Fruit fly (Drosophila melanogaster) whole organism, embryonic: Measurements from ENCODE around the gene atl.
A peak's percentile ranks its signal among the peaks of the same experiment; 100 is the strongest.

ENCODE experiments used
- Abd-B ChIP-seq: fragments of 200-800 bp; sonication (Bioruptor generic); optimal IDR thresholded peaks from 2 replicates; lab custom pipeline; 2018; ENCODE audit warnings: missing biosample characterization, mild to moderate bottlenecking, missing genetic modification characterization, moderate library complexity
- Ada2b ChIP-seq: fragments of 200-800 bp; sonication (Bioruptor generic); IDR thresholded peaks from 2 replicates; pipeline ENCODE4 v1.3.6; 2022; ENCODE audit warnings: missing biosample characterization, missing genetic modification characterization
- BEAF-32 ChIP-seq: fragments of 200-800 bp; sonication (Bioruptor generic); optimal IDR thresholded peaks from 3 replicates; lab custom pipeline; 2017; ENCODE audit warnings: missing biosample characterization, missing genetic modification characterization, mild to moderate bottlenecking, moderate library complexity, missing genetic modification reagents
- CG10431 ChIP-seq: fragments of 200-800 bp; sonication (Bioruptor generic); optimal IDR thresholded peaks from 3 replicates; lab custom pipeline; 2018; ENCODE audit warnings: missing biosample characterization, mild to moderate bottlenecking, missing genetic modification characterization
- CG11560 ChIP-seq: fragments of 200-800 bp; sonication (Bioruptor generic); IDR thresholded peaks from 3 replicates; pipeline ENCODE4 v1.3.6; 2022; ENCODE audit warnings: missing biosample characterization, missing genetic modification characterization
- CG14710 ChIP-seq: fragments of 200-800 bp; sonication (Bioruptor generic); optimal IDR thresholded peaks from 3 replicates; lab custom pipeline; 2019; ENCODE audit warnings: missing biosample characterization, mild to moderate bottlenecking, missing genetic modification characterization, moderate library complexity
- CG15269 ChIP-seq: fragments of 200-800 bp; sonication (Bioruptor generic); optimal IDR thresholded peaks from 2 replicates; lab custom pipeline; 2018; ENCODE audit warnings: missing biosample characterization, mild to moderate bottlenecking, missing genetic modification characterization, moderate library complexity
- CG17186 ChIP-seq: fragments of 200-800 bp; sonication (Bioruptor generic); optimal IDR thresholded peaks from 3 replicates; lab custom pipeline; 2017; ENCODE audit warnings: missing biosample characterization, missing genetic modification reagents, missing genetic modification characterization
- CG17328 ChIP-seq: fragments of 200-800 bp; sonication (Bioruptor generic); IDR thresholded peaks from 2 replicates; pipeline ENCODE4 v1.3.6; 2022; ENCODE audit warnings: missing biosample characterization, missing genetic modification characterization
- CG3281 ChIP-seq: fragments of 200-800 bp; sonication (Bioruptor generic); optimal IDR thresholded peaks from 3 replicates; lab custom pipeline; 2017; ENCODE audit warnings: missing biosample characterization, mild to moderate bottlenecking, missing genetic modification characterization
- CG34376 ChIP-seq: fragments of 200-800 bp; sonication (Bioruptor generic); optimal IDR thresholded peaks from 2 replicates; lab custom pipeline; 2018; ENCODE audit warnings: missing biosample characterization, mild to moderate bottlenecking, missing genetic modification characterization
- CG4424 ChIP-seq: fragments of 200-800 bp; sonication (Bioruptor generic); optimal IDR thresholded peaks from 3 replicates; lab custom pipeline; 2016; ENCODE audit warnings: missing biosample characterization, missing genetic modification characterization
- CG4707 ChIP-seq: fragments of 200-800 bp; sonication (Bioruptor generic); optimal IDR thresholded peaks from 2 replicates; lab custom pipeline; 2018; ENCODE audit warnings: missing biosample characterization, mild to moderate bottlenecking, missing genetic modification characterization, moderate library complexity
- CG5180 ChIP-seq: fragments of 200-800 bp; sonication (Bioruptor generic); optimal IDR thresholded peaks from 3 replicates; lab custom pipeline; 2017; ENCODE audit warnings: missing biosample characterization, missing genetic modification characterization, mild to moderate bottlenecking, moderate library complexity, missing genetic modification reagents
- CG6272 ChIP-seq: fragments of 200-800 bp; sonication (Bioruptor generic); IDR thresholded peaks from 2 replicates; pipeline ENCODE4 v1.3.6; 2022; ENCODE audit warnings: missing biosample characterization, missing genetic modification characterization
- CG6765 ChIP-seq: fragments of 200-800 bp; sonication (Bioruptor generic); optimal IDR thresholded peaks from 3 replicates; lab custom pipeline; 2017; ENCODE audit warnings: missing biosample characterization, mild to moderate bottlenecking, missing genetic modification characterization
- CG7839 ChIP-seq: fragments of 200-800 bp; sonication (Bioruptor generic); optimal IDR thresholded peaks from 3 replicates; lab custom pipeline; 2018; ENCODE audit warnings: missing biosample characterization, mild to moderate bottlenecking, missing genetic modification characterization, moderate library complexity
- CG7963 ChIP-seq: fragments of 200-800 bp; sonication (Bioruptor generic); IDR thresholded peaks from 3 replicates; pipeline ENCODE4 v1.3.6; 2022; ENCODE audit warnings: missing biosample characterization, missing genetic modification characterization; ENCODE audit not compliant: partially characterized antibody
- CG7987 ChIP-seq: fragments of 200-800 bp; sonication (Bioruptor generic); optimal IDR thresholded peaks from 2 replicates; lab custom pipeline; 2018; ENCODE audit warnings: missing biosample characterization, mild to moderate bottlenecking, missing genetic modification characterization, moderate library complexity
- CG8478 ChIP-seq: fragments of >200 bp; optimal IDR thresholded peaks from 2 replicates; lab custom pipeline; 2018
- CoRest ChIP-seq: fragments of 200-800 bp; sonication (Bioruptor generic); optimal IDR thresholded peaks from 3 replicates; lab custom pipeline; 2018; ENCODE audit warnings: missing biosample characterization, mild to moderate bottlenecking, missing genetic modification characterization, moderate library complexity
- CrebB ChIP-seq: fragments of 200-800 bp; sonication (Bioruptor generic); optimal IDR thresholded peaks from 3 replicates; lab custom pipeline; 2018; ENCODE audit warnings: missing biosample characterization, mild to moderate bottlenecking, missing genetic modification characterization
- Dip3 ChIP-seq: fragments of 200-800 bp; sonication (Bioruptor generic); optimal IDR thresholded peaks from 3 replicates; lab custom pipeline; 2016; ENCODE audit warnings: missing biosample characterization, missing genetic modification characterization
- Ets65A ChIP-seq: fragments of 200-800 bp; sonication (Bioruptor generic); peaks from one replicate; lab custom pipeline; 2016; ENCODE audit warnings: missing biosample characterization, missing genetic modification characterization
- H2.0 ChIP-seq: fragments of 200-800 bp; sonication (Bioruptor generic); IDR thresholded peaks from 2 replicates; pipeline ENCODE4 v1.3.6; 2022; ENCODE audit warnings: missing biosample characterization, missing genetic modification characterization
- HHEX ChIP-seq: fragments of 200-800 bp; sonication (Bioruptor generic); optimal IDR thresholded peaks from 3 replicates; lab custom pipeline; 2017; ENCODE audit warnings: missing biosample characterization, mild to moderate bottlenecking, missing genetic modification characterization, missing genetic modification reagents
- Hey ChIP-seq: fragments of 200-800 bp; sonication (Bioruptor generic); optimal IDR thresholded peaks from 3 replicates; lab custom pipeline; 2018; ENCODE audit warnings: missing biosample characterization, mild to moderate bottlenecking, missing genetic modification characterization
- Hr78 ChIP-seq, 2 experiments: fragments of 200-800 bp in 1 of 2; fragments of >200 bp in 1 of 2; sonication (Bioruptor generic) in 1 of 2; optimal IDR thresholded peaks; 2 replicates each; lab custom pipeline; 2017 to 2019; ENCODE audit warnings: missing biosample characterization in 2 of 2, missing genetic modification characterization in 2 of 2, mild to moderate bottlenecking in 1 of 2, moderate library complexity in 1 of 2
- MESR4 ChIP-seq: fragments of 200-800 bp; sonication (Bioruptor generic); optimal IDR thresholded peaks from 2 replicates; lab custom pipeline; 2018; ENCODE audit warnings: missing biosample characterization, mild to moderate bottlenecking, missing genetic modification characterization, moderate library complexity
- Max ChIP-seq: fragments of 200-800 bp; sonication (Bioruptor generic); optimal IDR thresholded peaks from 2 replicates; lab custom pipeline; 2016; ENCODE audit warnings: missing biosample characterization, mild to moderate bottlenecking, missing genetic modification characterization
- NC2α ChIP-seq: fragments of 200-800 bp; sonication (Bioruptor generic); optimal IDR thresholded peaks from 2 replicates; lab custom pipeline; 2016; ENCODE audit warnings: missing biosample characterization, missing genetic modification characterization
- NK7.1 ChIP-seq: fragments of 200-800 bp; sonication (Bioruptor generic); optimal IDR thresholded peaks from 3 replicates; lab custom pipeline; 2016; ENCODE audit warnings: missing biosample characterization, missing genetic modification characterization
- Nf-YC ChIP-seq: fragments of 200-800 bp; optimal IDR thresholded peaks from 3 replicates; lab custom pipeline; 2019; ENCODE audit warnings: missing biosample characterization, mild to moderate bottlenecking, missing genetic modification characterization, moderate library complexity
- Rx ChIP-seq: fragments of 200-800 bp; sonication (Bioruptor generic); IDR thresholded peaks from 2 replicates; pipeline ENCODE4 v1.3.6; 2022; ENCODE audit warnings: missing biosample characterization, missing genetic modification characterization
- YL-1 ChIP-seq: fragments of 200-800 bp; sonication (Bioruptor generic); optimal IDR thresholded peaks from 3 replicates; lab custom pipeline; 2017; ENCODE audit warnings: missing biosample characterization, mild to moderate bottlenecking, missing genetic modification characterization
- ac ChIP-seq: fragments of 200-800 bp; sonication (Bioruptor generic); optimal IDR thresholded peaks from 3 replicates; lab custom pipeline; 2017; ENCODE audit warnings: missing biosample characterization, mild to moderate bottlenecking, missing genetic modification characterization
- crol ChIP-seq: fragments of 200-800 bp; sonication (Bioruptor generic); IDR thresholded peaks from 2 replicates; pipeline ENCODE4 v1.3.6; 2022; ENCODE audit warnings: missing biosample characterization, missing genetic modification characterization
- da ChIP-seq: fragments of 200-800 bp; sonication (Bioruptor generic); optimal IDR thresholded peaks from 2 replicates; lab custom pipeline; 2016; ENCODE audit warnings: missing biosample characterization, missing genetic modification characterization
- dpn ChIP-seq, 2 experiments: fragments of 200-800 bp; sonication (Bioruptor generic); optimal IDR thresholded peaks; 3 replicates each; lab custom pipeline; 2016; ENCODE audit warnings: missing biosample characterization in 2 of 2, missing genetic modification characterization in 2 of 2
- exex ChIP-seq: fragments of 200-800 bp; sonication (Bioruptor generic); optimal IDR thresholded peaks from 4 replicates; lab custom pipeline; 2018; ENCODE audit warnings: missing biosample characterization, mild to moderate bottlenecking, missing genetic modification characterization, moderate library complexity
- eyg ChIP-seq: fragments of 200-800 bp; sonication (Bioruptor generic); optimal IDR thresholded peaks from 3 replicates; lab custom pipeline; 2016; ENCODE audit warnings: missing biosample characterization, missing genetic modification characterization
- gcm2 ChIP-seq: fragments of 200-800 bp; sonication (Bioruptor generic); optimal IDR thresholded peaks from 2 replicates; lab custom pipeline; 2016; ENCODE audit warnings: missing biosample characterization, missing genetic modification characterization
- gem ChIP-seq: fragments of 200-800 bp; sonication (Bioruptor generic); optimal IDR thresholded peaks from 2 replicates; lab custom pipeline; 2019; ENCODE audit warnings: missing biosample characterization, mild to moderate bottlenecking, missing genetic modification characterization, moderate library complexity
- kah ChIP-seq: fragments of 200-800 bp; sonication (Bioruptor generic); optimal IDR thresholded peaks from 2 replicates; lab custom pipeline; 2018; ENCODE audit warnings: missing biosample characterization, mild to moderate bottlenecking, missing genetic modification characterization
- klu ChIP-seq: fragments of 200-800 bp; sonication (Bioruptor generic); IDR thresholded peaks from 2 replicates; pipeline ENCODE4 v1.3.6; 2022; ENCODE audit warnings: missing biosample characterization, missing genetic modification characterization
- lbe ChIP-seq: fragments of 200-800 bp; sonication (Bioruptor generic); optimal IDR thresholded peaks from 2 replicates; lab custom pipeline; 2016; ENCODE audit warnings: missing biosample characterization, mild to moderate bottlenecking, missing genetic modification characterization
- oc ChIP-seq: fragments of 200-800 bp; sonication (Bioruptor generic); optimal IDR thresholded peaks from 2 replicates; lab custom pipeline; 2018; ENCODE audit warnings: missing biosample characterization, mild to moderate bottlenecking, missing genetic modification characterization, moderate library complexity
- pfk ChIP-seq: fragments of 200-800 bp; sonication (Bioruptor generic); optimal IDR thresholded peaks from 2 replicates; lab custom pipeline; 2018; ENCODE audit warnings: missing biosample characterization, mild to moderate bottlenecking, missing genetic modification characterization, moderate library complexity
- phol ChIP-seq: fragments of 200-800 bp; sonication (Bioruptor generic); optimal IDR thresholded peaks from 3 replicates; lab custom pipeline; 2018; ENCODE audit warnings: missing biosample characterization, mild to moderate bottlenecking, missing genetic modification characterization, moderate library complexity
- pnt ChIP-seq: fragments of 200-800 bp; sonication (Bioruptor generic); optimal IDR thresholded peaks from 3 replicates; lab custom pipeline; 2016; ENCODE audit warnings: missing biosample characterization, missing genetic modification characterization
- wek ChIP-seq: fragments of 200-800 bp; sonication (Bioruptor generic); optimal IDR thresholded peaks from 3 replicates; lab custom pipeline; 2018; ENCODE audit warnings: missing biosample characterization, mild to moderate bottlenecking, missing genetic modification characterization, moderate library complexity

Gene atl

DNA sequence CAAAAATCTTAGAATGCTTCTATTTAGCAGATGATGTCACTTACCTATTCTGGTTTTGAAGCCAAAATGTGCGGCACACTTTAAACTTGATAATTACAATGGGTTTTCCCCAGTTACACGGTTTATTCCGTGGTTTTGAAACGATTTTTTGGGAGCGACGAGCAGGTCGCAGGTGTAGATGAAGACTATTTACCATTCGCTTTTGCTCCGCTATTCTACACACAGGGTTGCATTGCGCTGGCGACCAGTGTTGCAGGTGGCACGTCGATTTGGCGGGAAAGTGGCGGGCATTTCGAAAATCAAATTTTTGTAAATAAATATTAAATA, 42.8 kb upstream of the atl start, which contains the start of gene REPTOR (continued):
- peak; percentile 57 for TF ChIP-seq HHEX (GFP tag; lab: Kevin White, UChicago)
- TF ChIP-seq pnt (GFP tag; lab: Kevin White, UChicago): no peak
- no peak for TF ChIP-seq CG17328 (GFP tag; lab: Robert Waterston, UW)
- peak; percentile 45 for TF ChIP-seq gcm2 (GFP tag; lab: Kevin White, UChicago)
- TF ChIP-seq CrebB (tag; lab: Kevin White, UChicago): peak; percentile 54
- TF ChIP-seq gem: peak; percentile 28
- peak; percentile 66 for TF ChIP-seq YL-1 (GFP tag; lab: Kevin White, UChicago)
- peak; percentile 51 for TF ChIP-seq Max (GFP tag; lab: Kevin White, UChicago)
- TF ChIP-seq phol (tag; lab: Kevin White, UChicago): peak; percentile 20
- TF ChIP-seq CG7839: peak; percentile 32
- no peak for TF ChIP-seq CG8478 (lab: Kevin White, UChicago)
- TF ChIP-seq klu (GFP tag; lab: Robert Waterston, UW): no peak
- peak; percentile 45 for TF ChIP-seq CG14710 (tag; lab: Kevin White, UChicago)
- TF ChIP-seq lbe: peak; percentile 53
- TF ChIP-seq Dip3 (GFP tag; lab: Kevin White, UChicago): no peak
- TF ChIP-seq CG3281 (GFP tag; lab: Kevin White, UChicago): peak; percentile 45
- peak; percentile 25 for TF ChIP-seq BEAF-32 (GFP tag; lab: Kevin White, UChicago)
- peak; percentile 76 for TF ChIP-seq CG34376 (GFP tag; lab: Kevin White, UChicago)
- TF ChIP-seq CG5180 (GFP tag; lab: Kevin White, UChicago): peak; percentile 7
- peak; percentile 13 for TF ChIP-seq exex (tag; lab: Kevin White, UChicago)
- TF ChIP-seq Rx (GFP tag; lab: Robert Waterston, UW): no peak
- TF ChIP-seq CG7987 (GFP tag; lab: Kevin White, UChicago): peak; percentile 67
- peak; percentile 38 for TF ChIP-seq pfk (GFP tag; lab: Kevin White, UChicago)
- TF ChIP-seq Ets65A (GFP tag; lab: Kevin White, UChicago): peak; percentile 88
- peak; percentile 11 for TF ChIP-seq CoRest (tag; lab: Kevin White, UChicago)
- no peak for TF ChIP-seq CG15269 (tag; lab: Kevin White, UChicago)
- no peak for TF ChIP-seq CG11560
- TF ChIP-seq kah: peak; percentile 75
- TF ChIP-seq wek (GFP tag; lab: Kevin White, UChicago): peak; percentile 4
- no peak for TF ChIP-seq H2.0
- TF ChIP-seq NK7.1: no peak
- TF ChIP-seq CG6272 (GFP tag; lab: Robert Waterston, UW): no peak
- TF ChIP-seq CG6765 (GFP tag; lab: Kevin White, UChicago): peak; percentile 51
- peak; percentile 7 for TF ChIP-seq CG4424 (GFP tag; lab: Kevin White, UChicago)
- TF ChIP-seq CG7963 (GFP tag; lab: Robert Waterston, UW): no peak
- TF ChIP-seq CG4707 (GFP tag; lab: Kevin White, UChicago): no peak
- TF ChIP-seq crol (GFP tag; lab: Robert Waterston, UW): no peak
- peak; percentile 63 for TF ChIP-seq CG17186 (GFP tag; lab: Kevin White, UChicago)
- TF ChIP-seq Nf-YC (tag; lab: Kevin White, UChicago): peak; percentile 28
- peak; percentile 59 for TF ChIP-seq CG10431 (GFP tag; lab: Kevin White, UChicago)
- no peak for TF ChIP-seq Abd-B
- no peak for TF ChIP-seq oc
- no peak for TF ChIP-seq NC2α (GFP tag; lab: Kevin White, UChicago)
- TF ChIP-seq Ada2b (GFP tag; lab: Robert Waterston, UW): no peak
- TF ChIP-seq Hr78 (GFP tag; optimal IDR thresholded peaks at IDR 0.05; lab: Kevin White, UChicago): no peak
- TF ChIP-seq Hey: no peak
- peak; percentile 6 to 12 for TF ChIP-seq dpn (GFP tag; optimal IDR thresholded peaks at IDR 0.05; lab: Kevin White, UChicago)
- TF ChIP-seq da: no peak
- TF ChIP-seq ac: no peak
- peak; percentile 81 for TF ChIP-seq MESR4 (GFP tag; lab: Kevin White, UChicago)
- no peak for TF ChIP-seq eyg
